Fruit fly (Drosophila melanogaster): ENCODE data around the gene CG17078.

CG17078 gene

dm6 chr2L:249048-249825, 28.8 kb downstream of the CG17078 start (continued):
- TF ChIP-seq CG14965 (GFP tag; optimal IDR thresholded peaks at IDR 0.05; ENCODE audit: borderline replicate concordance) (no peak), schlank (tag; optimal IDR thresholded peaks at IDR 0.05) (no peak), CG16863 (GFP tag; optimal IDR thresholded peaks at IDR 0.05) (peak; percentile 32), CG10366 (GFP tag; IDR thresholded peaks at IDR 0.05) (no peak; the same call in 1 of the 2 replicates), toy (GFP tag; IDR thresholded peaks at IDR 0.05) (no peak), Ptx1 (GFP tag; IDR thresholded peaks at IDR 0.05) (no peak), psq (GFP tag; optimal IDR thresholded peaks at IDR 0.05) (peak; percentile 47), NfI (GFP tag; optimal IDR thresholded peaks at IDR 0.05) (no peak), CG13296 (GFP tag; optimal IDR thresholded peaks at IDR 0.05) (no peak), maf-S (GFP tag; optimal IDR thresholded peaks at IDR 0.05) (no peak), oc (tag; optimal IDR thresholded peaks at IDR 0.05) (no peak), Sry-β (GFP tag; optimal IDR thresholded peaks at IDR 0.05) (no peak), stwl (tag; optimal IDR thresholded peaks at IDR 0.05) (no peak), Hr78 (GFP tag; optimal IDR thresholded peaks at IDR 0.05) (no peak), B-H2 (GFP tag; optimal IDR thresholded peaks at IDR 0.05) (no peak), pb (GFP tag; optimal IDR thresholded peaks at IDR 0.05) (no peak), Myb (GFP tag; optimal IDR thresholded peaks at IDR 0.05) (no peak), dpn (GFP tag; optimal IDR thresholded peaks at IDR 0.05) (no peak), CG12236 (GFP tag; optimal IDR thresholded peaks at IDR 0.05) (no peak), CG8765 (GFP tag; IDR thresholded peaks at IDR 0.05) (no peak), CG3065 (GFP tag; optimal IDR thresholded peaks at IDR 0.05) (no peak), Dek (tag; optimal IDR thresholded peaks at IDR 0.05) (no peak), CG11398 (GFP tag; optimal IDR thresholded peaks at IDR 0.05) (no peak), sna (GFP tag; IDR thresholded peaks at IDR 0.05; ENCODE audit: partially characterized antibody) (peak; percentile 60; the same call in 1 of the 2 replicates), CG4854 (GFP tag; optimal IDR thresholded peaks at IDR 0.05) (no peak), CG7928 (GFP tag; optimal IDR thresholded peaks at IDR 0.05) (no peak), lola (GFP tag; optimal IDR thresholded peaks at IDR 0.05) (no peak), pzg (GFP tag; optimal IDR thresholded peaks at IDR 0.05) (no peak), Ets97D (GFP tag; optimal IDR thresholded peaks at IDR 0.05) (no peak), CG13123 (GFP tag; optimal IDR thresholded peaks at IDR 0.05) (no peak), mam (GFP tag; optimal IDR thresholded peaks at IDR 0.05) (no peak), Hr3 (GFP tag; optimal IDR thresholded peaks at IDR 0.05) (no peak), jigr1 (GFP tag; IDR thresholded peaks at IDR 0.05) (no peak), CG10565 (GFP tag; optimal IDR thresholded peaks at IDR 0.05) (no peak), Blimp-1 (GFP tag; optimal IDR thresholded peaks at IDR 0.05) (no peak), kay (GFP tag; optimal IDR thresholded peaks at IDR 0.05) (no peak), sisA (GFP tag; IDR thresholded peaks at IDR 0.05) (no peak), lilli (GFP tag; optimal IDR thresholded peaks at IDR 0.05) (no peak), CG11085 (GFP tag; IDR thresholded peaks at IDR 0.05) (no peak), dimm (GFP tag; IDR thresholded peaks at IDR 0.05) (no peak), CG10543 (GFP tag; optimal IDR thresholded peaks at IDR 0.05) (peak; percentile 28), Dip2 (GFP tag; IDR thresholded peaks at IDR 0.05) (no peak), Trl (optimal IDR thresholded peaks at IDR 0.05) (peak; percentile 95 to 97), Trl (GFP tag; optimal IDR thresholded peaks at IDR 0.05) (peak; percentile 31), seq (GFP tag; IDR thresholded peaks at IDR 0.05) (peak; percentile 6), scrt (GFP tag; optimal IDR thresholded peaks at IDR 0.05) (peak; percentile 39), CG13287 (GFP tag; IDR thresholded peaks at IDR 0.05; ENCODE audit: partially characterized antibody) (peak; percentile 62), CG12942 (GFP tag; optimal IDR thresholded peaks at IDR 0.05) (no peak), onecut (GFP tag; IDR thresholded peaks at IDR 0.05) (no peak), CG34224 (GFP tag; IDR thresholded peaks at IDR 0.05; ENCODE audit: partially characterized antibody) (peak; percentile 61)
